Worm (Caenorhabditis elegans) whole organism, late embryonic: Measurements from ENCODE around the gene lgg-1.

ENCODE experiments used
- F13H6.1 ChIP-seq: sonication (generic microtip); optimal IDR thresholded peaks from 2 replicates; lab custom pipeline; 2016; ENCODE audit warnings: missing genetic modification characterization, missing compliant biosample characterization
- K09A11.1 ChIP-seq: sonication (generic microtip); optimal IDR thresholded peaks from 2 replicates; lab custom pipeline; 2017; ENCODE audit warnings: antibody characterized with exemption, mild to moderate bottlenecking, missing genetic modification characterization, missing compliant biosample characterization; ENCODE audit not compliant: insufficient read depth
- Y22D7AL.16 ChIP-seq: sonication (generic microtip); optimal IDR thresholded peaks from 2 replicates; lab custom pipeline; 2016; ENCODE audit warnings: missing genetic modification characterization, missing compliant biosample characterization
- ahr-1 ChIP-seq: sonication (generic microtip); optimal IDR thresholded peaks from 2 replicates; lab custom pipeline; 2016; ENCODE audit warnings: missing genetic modification characterization, missing compliant biosample characterization
- ama-1 ChIP-seq: fragments of 150-350 bp; optimal IDR thresholded peaks from 2 replicates; lab custom pipeline; 2014
- ceh-14 ChIP-seq: sonication (generic microtip); optimal IDR thresholded peaks from 2 replicates; lab custom pipeline; 2016; ENCODE audit warnings: missing genotype, missing genetic modification characterization, missing compliant biosample characterization
- ceh-18 ChIP-seq: sonication (generic microtip); optimal IDR thresholded peaks from 2 replicates; lab custom pipeline; 2016; ENCODE audit warnings: missing genetic modification characterization, missing compliant biosample characterization
- ceh-19 ChIP-seq: fragments of 200-800 bp; sonication (Bioruptor generic); optimal IDR thresholded peaks from 2 replicates; lab custom pipeline; 2018; ENCODE audit warnings: mild to moderate bottlenecking, missing genetic modification characterization, missing compliant biosample characterization
- ceh-2 ChIP-seq: sonication (generic microtip); optimal IDR thresholded peaks from 2 replicates; lab custom pipeline; 2016; ENCODE audit warnings: missing genotype, missing genetic modification characterization, missing compliant biosample characterization
- ceh-30 ChIP-seq: fragments of 150-350 bp; optimal IDR thresholded peaks from 2 replicates; lab custom pipeline; 2014; ENCODE audit warnings: missing biosample characterization, missing genetic modification characterization
- ceh-31 ChIP-seq: sonication (generic microtip); optimal IDR thresholded peaks from 2 replicates; lab custom pipeline; 2016; ENCODE audit warnings: missing genetic modification characterization, missing compliant biosample characterization
- ceh-45 ChIP-seq: fragments of 200-800 bp; sonication (Bioruptor generic); IDR thresholded peaks from 2 replicates; pipeline ENCODE4 v1.3.6; 2022; ENCODE audit warnings: missing genetic modification reagents, missing genetic modification characterization, missing compliant biosample characterization
- ceh-48 ChIP-seq: sonication (generic microtip); optimal IDR thresholded peaks from 2 replicates; lab custom pipeline; 2016; ENCODE audit warnings: missing genetic modification characterization, inconsistent platforms, missing compliant biosample characterization
- ceh-6 ChIP-seq: fragments of 200-800 bp; sonication (Bioruptor generic); optimal IDR thresholded peaks from 2 replicates; lab custom pipeline; 2018; ENCODE audit warnings: mild to moderate bottlenecking, missing genetic modification characterization, missing compliant biosample characterization
- ceh-9 ChIP-seq: sonication (generic microtip); optimal IDR thresholded peaks from 2 replicates; lab custom pipeline; 2016; ENCODE audit warnings: mild to moderate bottlenecking, missing genetic modification characterization, inconsistent platforms, missing compliant biosample characterization
- che-1 ChIP-seq: sonication (generic microtip); optimal IDR thresholded peaks from 2 replicates; lab custom pipeline; 2016; ENCODE audit warnings: mild to moderate bottlenecking, missing genetic modification characterization, missing compliant biosample characterization
- elt-2 ChIP-seq: sonication (generic microtip); optimal IDR thresholded peaks from 2 replicates; lab custom pipeline; 2016; ENCODE audit warnings: missing genetic modification reagents, missing genetic modification characterization, missing compliant biosample characterization
- eyg-1 ChIP-seq: sonication (generic microtip); optimal IDR thresholded peaks from 2 replicates; lab custom pipeline; 2016; ENCODE audit warnings: missing genotype, missing genetic modification characterization, missing compliant biosample characterization
- fax-1 ChIP-seq: sonication (generic microtip); optimal IDR thresholded peaks from 2 replicates; lab custom pipeline; 2016; ENCODE audit warnings: missing genotype, missing genetic modification characterization, missing compliant biosample characterization
- fkh-6 ChIP-seq: sonication (generic microtip); optimal IDR thresholded peaks from 2 replicates; lab custom pipeline; 2016; ENCODE audit warnings: missing genetic modification characterization, missing compliant biosample characterization
- hlh-30 ChIP-seq: sonication (generic microtip); optimal IDR thresholded peaks from 2 replicates; lab custom pipeline; 2017; ENCODE audit warnings: antibody characterized with exemption, missing genetic modification characterization, missing compliant biosample characterization; ENCODE audit not compliant: insufficient read depth
- mec-3 ChIP-seq: sonication (generic microtip); optimal IDR thresholded peaks from 2 replicates; lab custom pipeline; 2016; ENCODE audit warnings: borderline replicate concordance, missing genetic modification characterization, missing compliant biosample characterization
- nfya-1 ChIP-seq: sonication (generic microtip); optimal IDR thresholded peaks from 2 replicates; lab custom pipeline; 2017; ENCODE audit warnings: missing genetic modification characterization, mild to moderate bottlenecking, missing compliant biosample characterization, antibody characterized with exemption, moderate library complexity
- nhr-11 ChIP-seq: fragments of 150-350 bp; optimal IDR thresholded peaks from 2 replicates; lab custom pipeline; 2014; ENCODE audit warnings: missing biosample characterization, missing genetic modification characterization
- nhr-232 ChIP-seq: sonication (generic microtip); optimal IDR thresholded peaks from 2 replicates; lab custom pipeline; 2016; ENCODE audit warnings: missing genetic modification characterization, missing compliant biosample characterization
- npax-4 ChIP-seq: sonication (generic microtip); optimal IDR thresholded peaks from 2 replicates; lab custom pipeline; 2016; ENCODE audit warnings: missing genetic modification characterization, missing compliant biosample characterization
- odd-2 ChIP-seq: sonication (generic microtip); optimal IDR thresholded peaks from 2 replicates; lab custom pipeline; 2017; ENCODE audit warnings: antibody characterized with exemption, mild to moderate bottlenecking, missing genetic modification characterization, missing compliant biosample characterization
- pax-1 ChIP-seq: fragments of 150-350 bp; optimal IDR thresholded peaks from 2 replicates; lab custom pipeline; 2014; ENCODE audit warnings: missing biosample characterization, missing genetic modification characterization
- pha-2 ChIP-seq: sonication (generic microtip); optimal IDR thresholded peaks from 2 replicates; lab custom pipeline; 2017; ENCODE audit warnings: mild to moderate bottlenecking, missing genetic modification characterization, missing compliant biosample characterization
- pqm-1 ChIP-seq: sonication (generic microtip); optimal IDR thresholded peaks from 2 replicates; lab custom pipeline; 2016; ENCODE audit warnings: missing genetic modification characterization, missing compliant biosample characterization
- pros-1 ChIP-seq: fragments of 150-350 bp; optimal IDR thresholded peaks from 2 replicates; lab custom pipeline; 2014; ENCODE audit warnings: missing biosample characterization, missing genetic modification reagents, missing genetic modification characterization
- ref-2 ChIP-seq: sonication (generic microtip); optimal IDR thresholded peaks from 2 replicates; lab custom pipeline; 2016; ENCODE audit warnings: missing genetic modification characterization, missing compliant biosample characterization
- sox-4 ChIP-seq: sonication (generic microtip); optimal IDR thresholded peaks from 2 replicates; lab custom pipeline; 2017; ENCODE audit warnings: mild to moderate bottlenecking, missing genetic modification characterization, inconsistent platforms, missing compliant biosample characterization
- tbx-2 ChIP-seq: sonication (generic microtip); optimal IDR thresholded peaks from 2 replicates; lab custom pipeline; 2016; ENCODE audit warnings: missing genetic modification characterization, missing compliant biosample characterization
- unc-3 ChIP-seq, 2 experiments: fragments of 200-800 bp in 1 of 2; sonication (Bioruptor generic) in 1 of 2; sonication (generic microtip) in 1 of 2; conservative IDR thresholded peaks in 1 of 2; optimal IDR thresholded peaks in 1 of 2; 2 replicates each; pipeline versions ENCODE4 v1.3.6 to Lab custom; 2016 to 2022; ENCODE audit warnings: missing compliant biosample characterization in 2 of 2, missing genetic modification characterization in 2 of 2, missing genetic modification reagents in 1 of 2
- unc-86 ChIP-seq: sonication (generic microtip); optimal IDR thresholded peaks from 2 replicates; lab custom pipeline; 2016; ENCODE audit warnings: missing genetic modification characterization, missing compliant biosample characterization
- ztf-16 ChIP-seq: sonication (generic microtip); optimal IDR thresholded peaks from 2 replicates; lab custom pipeline; 2017; ENCODE audit warnings: missing genetic modification characterization, missing compliant biosample characterization

Gene lgg-1

ce11 chrII:6365237-6365815, 17.8 kb upstream of the lgg-1 start, which contains the start of the genes ani-2 and clec-88:
TSS of gene ani-2 (minus strand) at chrII:6365367.
TSS of gene clec-88 (plus strand) at chrII:6365722.
- no peak for TF ChIP-seq nhr-232 (tag; lab: Kevin White, UChicago)
- TF ChIP-seq unc-86 = no peak
- no peak for TF ChIP-seq ceh-19
- no peak for TF ChIP-seq che-1 (tag; lab: Kevin White, UChicago)
- no peak for TF ChIP-seq ahr-1 (tag; lab: Kevin White, UChicago)
- no peak for TF ChIP-seq pha-2 (tag; lab: Kevin White, UChicago)
- TF ChIP-seq pqm-1 (tag; lab: Kevin White, UChicago) = no peak
- no peak for TF ChIP-seq tbx-2 (tag; lab: Kevin White, UChicago)

- peak; percentile 49 for TF ChIP-seq tbx-2 (tag; lab: Kevin White, UChicago)
- no peak for TF ChIP-seq ceh-48 (tag; lab: Kevin White, UChicago)
- no peak for TF ChIP-seq ref-2 (tag; lab: Kevin White, UChicago)
- no peak for TF ChIP-seq hlh-30
- TF ChIP-seq ceh-14 (tag; lab: Kevin White, UChicago) = peak; percentile 29
- peak; percentile 30 for TF ChIP-seq ceh-31 (tag; lab: Kevin White, UChicago)
- TF ChIP-seq ceh-6 = peak; percentile 29
- TF ChIP-seq nfya-1 (tag; lab: Kevin White, UChicago) = peak; percentile 49
- TF ChIP-seq ceh-18 (tag; lab: Kevin White, UChicago) = peak; percentile 32
- TF ChIP-seq ceh-9 (tag; lab: Kevin White, UChicago) = no peak
- TF ChIP-seq, all 69 proteins: peak for 6
Observed at ce11 chrII:6360822-6361221, 13.3 kb upstream of the lgg-1 start, which contains the start of gene K10B2.4. TSS of gene K10B2.4 (minus strand) at chrII:6360959.

- TF ChIP-seq pqm-1 (tag; lab: Kevin White, UChicago) (no peak), ceh-6 (no peak), ceh-48 (tag; lab: Kevin White, UChicago) (no peak), odd-2 (tag; lab: Kevin White, UChicago) (no peak), ceh-2 (tag; lab: Kevin White, UChicago) (no peak), nhr-11 (tag; lab: Kevin White, UChicago) (no peak), eyg-1 (tag; lab: Kevin White, UChicago) (no peak), Y22D7AL.16 (tag; lab: Kevin White, UChicago) (no peak)
- TF ChIP-seq, all 69 proteins: peak for 0
Observed at ce11 chrII:6358905-6359304, 11.4 kb upstream of the lgg-1 start, which contains the start of gene C32D5.12. TSS of gene C32D5.12 (minus strand) at chrII:6359005.

- TF ChIP-seq K09A11.1 (tag; lab: Kevin White, UChicago) (no peak), ceh-45 (GFP tag; lab: Robert Waterston, UW) (no peak), unc-86 (no peak), ceh-2 (tag; lab: Kevin White, UChicago) (no peak), pros-1 (no peak), ceh-48 (tag; lab: Kevin White, UChicago) (no peak), ceh-30 (tag; lab: Kevin White, UChicago) (no peak), sox-4 (tag; lab: Kevin White, UChicago) (no peak), F13H6.1 (tag; lab: Kevin White, UChicago) (no peak), tbx-2 (tag; lab: Kevin White, UChicago) (no peak), fkh-6 (tag; lab: Kevin White, UChicago) (no peak)
Observed at ce11 chrII:6358232-6358631, 10.7 kb upstream of the lgg-1 start.

ce11 chrII:6355396-6356346, 8.2 kb upstream of the lgg-1 start, which contains the start of gene C32D5.11:
TSS of gene C32D5.11 (minus strand) at chrII:6355446.
- TF ChIP-seq ref-2 (tag; lab: Kevin White, UChicago) (peak; percentile 23), ceh-14 (tag; lab: Kevin White, UChicago) (peak; percentile 36), mec-3 (tag; lab: Kevin White, UChicago) (no peak), npax-4 (no peak), sox-4 (tag; lab: Kevin White, UChicago) (no peak), ceh-18 (tag; lab: Kevin White, UChicago) (peak; percentile 42), tbx-2 (tag; lab: Kevin White, UChicago) (peak; percentile 51), ceh-31 (tag; lab: Kevin White, UChicago) (peak; percentile 25), ama-1 (lab: Kevin White, UChicago) (no peak), nfya-1 (tag; lab: Kevin White, UChicago) (peak; percentile 47), pax-1 (peak; percentile 55), ceh-30 (tag; lab: Kevin White, UChicago) (no peak), pqm-1 (tag; lab: Kevin White, UChicago) (no peak), ceh-48 (tag; lab: Kevin White, UChicago) (peak; percentile 23), hlh-30 (peak; percentile 38), unc-3 (GFP tag; conservative IDR thresholded peaks at IDR 0.05; lab: Robert Waterston, UW) (0 out of 2 replicates have a peak, but pooled peaks have one; percentile 13), unc-3 (tag; optimal IDR thresholded peaks at IDR 0.05; lab: Kevin White, UChicago) (no peak), ztf-16 (tag; lab: Kevin White, UChicago) (no peak), eyg-1 (tag; lab: Kevin White, UChicago) (no peak), fax-1 (tag; lab: Kevin White, UChicago) (no peak), elt-2 (tag; lab: Kevin White, UChicago) (peak; percentile 20)
